Worm (Caenorhabditis elegans): ENCODE results near the gene F15H10.12.

The F15H10.12 gene

DNA sequence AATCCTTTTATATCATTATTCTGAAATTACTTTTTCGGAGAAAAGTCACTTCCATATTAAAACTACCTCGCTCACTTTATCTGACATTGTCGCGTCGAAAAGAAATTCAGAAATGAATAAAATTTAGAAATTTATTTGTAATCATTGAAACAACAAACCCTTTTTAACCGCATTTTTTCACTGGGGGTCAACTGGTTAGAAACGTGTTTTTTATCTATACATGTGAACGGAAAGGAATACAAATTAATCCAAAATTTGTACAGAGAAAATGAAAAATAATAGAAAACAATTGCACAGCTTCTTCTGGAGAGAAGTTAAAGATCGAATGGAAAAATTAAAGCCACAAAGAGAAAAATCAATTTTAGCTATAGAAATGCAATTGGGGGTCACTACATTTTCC lies 18.7 kb upstream of the F15H10.12 start, which contains the start of gene tag-314 (continued):
- no peak for TF ChIP-seq unc-62 (GFP tag; optimal IDR thresholded peaks at IDR 0.05 in 1 of 2)
- TF ChIP-seq unc-62 (tag; optimal IDR thresholded peaks at IDR 0.05), result no peak

DNA sequence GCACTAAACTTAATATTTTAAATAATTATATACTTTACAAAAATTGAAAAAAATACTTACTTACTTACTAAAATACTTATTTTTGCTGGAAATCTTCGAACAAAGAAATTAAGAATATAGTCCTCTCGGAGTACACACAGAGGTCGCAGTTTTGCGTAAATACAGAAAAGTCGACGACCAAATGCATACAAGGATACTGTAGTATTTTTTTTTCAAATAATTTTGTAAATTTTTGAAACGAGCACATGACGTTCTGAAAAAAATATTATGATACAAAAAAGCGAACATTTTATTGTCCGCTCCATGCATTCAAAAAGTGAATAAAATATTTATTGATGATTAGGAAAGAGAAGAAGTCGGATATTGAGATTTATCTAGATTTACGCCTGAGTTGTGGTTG lies 16.4 kb upstream of the F15H10.12 start, which contains the start of gene apc-10:
apc-10 (minus strand) TSS at position 101 of the 400 bp plus-strand sequence.
- TF ChIP-seq saeg-2 (GFP tag; IDR thresholded peaks at IDR 0.05), result no peak
- no peak for TF ChIP-seq mdl-1 (tag; optimal IDR thresholded peaks at IDR 0.05)
- TF ChIP-seq T26A8.4 (GFP tag; IDR thresholded peaks at IDR 0.05), result no peak
- no peak for TF ChIP-seq mdt-29 (GFP tag; IDR thresholded peaks at IDR 0.05)
- no peak for TF ChIP-seq Y5F2A.4 (GFP tag; optimal IDR thresholded peaks at IDR 0.05)
- TF ChIP-seq snpc-4 (tag; optimal IDR thresholded peaks at IDR 0.05), result no peak
- TF ChIP-seq ceh-32 (tag; optimal IDR thresholded peaks at IDR 0.05; ENCODE audit: poor library complexity), result no peak
- TF ChIP-seq nhr-48 (tag; optimal IDR thresholded peaks at IDR 0.05), result no peak
- no peak for TF ChIP-seq zag-1 (tag; optimal IDR thresholded peaks at IDR 0.05)
- TF ChIP-seq daf-16 (GFP tag; optimal IDR thresholded peaks at IDR 0.05), result no peak
- no peak for TF ChIP-seq daf-16 (tag; optimal IDR thresholded peaks at IDR 0.05)
- TF ChIP-seq spr-3 (GFP tag; optimal IDR thresholded peaks at IDR 0.05), result no peak
- no peak for TF ChIP-seq lin-29 (GFP tag; IDR thresholded peaks at IDR 0.05)
- TF ChIP-seq madf-5 (GFP tag; IDR thresholded peaks at IDR 0.05), result no peak
- no peak for TF ChIP-seq daf-19 (GFP tag; conservative IDR thresholded peaks at IDR 0.05)
- TF ChIP-seq spr-1 (tag; optimal IDR thresholded peaks at IDR 0.05), result no peak

- TF ChIP-seq arid-1 (GFP tag; conservative IDR thresholded peaks at IDR 0.05), result no peak
- TF ChIP-seq F44E2.7 (GFP tag; IDR thresholded peaks at IDR 0.05), result no peak
- TF ChIP-seq daf-19 (GFP tag; conservative IDR thresholded peaks at IDR 0.05), result no peak
- no peak for TF ChIP-seq egl-43 (GFP tag; IDR thresholded peaks at IDR 0.05)
- TF ChIP-seq Y105C5A.15 (GFP tag; IDR thresholded peaks at IDR 0.05), result no peak
These were observed 15.2 kb upstream of the F15H10.12 start, which contains the start of gene col-12 for ce11 chrV:10425098-10425497. Gene col-12 (minus strand): TSS chrV:10425198.

DNA sequence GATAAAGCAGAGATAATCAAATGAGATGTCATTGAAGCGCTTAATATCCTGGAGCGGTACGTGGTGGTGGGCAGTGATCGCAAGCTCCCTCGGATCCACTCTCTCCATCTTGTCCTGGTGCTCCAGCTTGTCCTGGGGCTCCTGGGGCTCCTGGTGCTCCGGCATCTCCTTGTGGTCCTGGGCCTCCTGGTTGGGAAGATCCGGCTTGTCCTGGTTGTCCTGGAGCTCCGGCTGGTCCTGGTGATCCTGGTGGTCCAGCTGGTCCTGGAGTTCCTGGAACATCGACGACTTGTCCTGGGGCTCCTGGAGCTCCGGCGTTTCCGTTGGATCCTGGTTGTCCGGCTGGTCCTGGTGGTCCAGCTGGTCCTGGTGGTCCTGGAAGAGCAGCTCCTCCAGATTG lies 14.1 kb upstream of the F15H10.12 start:
- TF ChIP-seq ceh-20 (GFP tag; IDR thresholded peaks at IDR 0.05) (peak; percentile 48; the same call in 1 of the 2 replicates), madf-5 (GFP tag; IDR thresholded peaks at IDR 0.05) (0 out of 4 replicates have a peak, but pooled peaks of 1 of the 2 experiments have one; percentile 51), ctbp-1 (GFP tag; IDR thresholded peaks at IDR 0.05) (peak; percentile 49), set-16 (GFP tag; IDR thresholded peaks at IDR 0.05) (peak; percentile 97)

DNA sequence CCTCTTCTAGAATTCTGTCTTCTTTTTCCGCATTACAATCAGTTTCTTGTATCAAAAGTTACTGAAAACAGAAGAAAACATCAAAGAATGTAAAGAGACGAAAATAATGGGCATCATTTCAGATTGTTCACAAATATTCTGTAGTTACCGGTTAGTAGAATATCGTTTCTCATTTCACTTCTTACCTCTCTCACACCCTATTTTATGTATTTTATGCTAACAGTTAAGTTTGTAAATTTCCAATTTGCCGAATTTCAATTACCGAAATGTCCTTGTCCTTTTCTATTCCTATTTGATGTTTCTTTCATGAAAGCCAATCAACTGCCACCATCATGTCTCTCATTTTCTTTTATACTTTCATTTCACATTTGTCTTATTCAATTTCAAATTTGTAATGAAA lies 13.6 kb upstream of the F15H10.12 start:
- TF ChIP-seq cey-2 (tag; optimal IDR thresholded peaks at IDR 0.05; ENCODE audit: borderline replicate concordance, insufficient read depth), result peak; percentile 4
- TF ChIP-seq skn-1 (tag; optimal IDR thresholded peaks at IDR 0.05), result no peak
- no peak for TF ChIP-seq R02D3.7 (tag; optimal IDR thresholded peaks at IDR 0.05)
- peak; percentile 62; the same call in 1 of the 2 replicates for TF ChIP-seq T26A8.4 (GFP tag; IDR thresholded peaks at IDR 0.05)
- peak in 1 of 2 experiments; percentile 66 for TF ChIP-seq unc-62 (GFP tag; optimal IDR thresholded peaks at IDR 0.05 in 1 of 2)
- TF ChIP-seq unc-62 (tag; optimal IDR thresholded peaks at IDR 0.05), result no peak
- TF ChIP-seq T20F7.1 (GFP tag; optimal IDR thresholded peaks at IDR 0.05), result peak; percentile 6

DNA sequence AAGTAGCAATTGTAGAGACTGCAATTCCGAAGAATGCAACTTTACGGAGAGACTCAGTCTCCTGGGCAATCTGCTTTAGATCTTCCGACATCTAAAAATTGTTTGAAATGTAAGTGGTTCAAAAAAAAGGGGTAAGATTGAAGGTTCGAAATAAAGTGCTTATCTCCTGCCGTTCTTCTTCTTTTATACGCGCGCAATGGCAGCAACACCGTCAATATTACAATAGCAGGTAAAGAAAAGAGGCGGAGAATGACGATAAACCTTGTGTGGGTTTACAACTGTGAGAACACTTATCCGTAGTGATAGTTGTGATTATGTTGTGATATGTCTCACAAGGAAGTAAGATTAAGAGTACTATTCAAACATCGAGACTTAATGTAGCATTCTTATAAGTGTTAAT lies 11.9 kb upstream of the F15H10.12 start, which contains the start of gene col-13:
col-13 (minus strand) TSS at position 101 of the 400 bp plus-strand sequence.
- TF ChIP-seq Y5F2A.4 (GFP tag; optimal IDR thresholded peaks at IDR 0.05), result no peak
- TF ChIP-seq daf-12 (tag; optimal IDR thresholded peaks at IDR 0.05), result no peak
- no peak for TF ChIP-seq ZK337.2 (GFP tag; IDR thresholded peaks at IDR 0.05)
- TF ChIP-seq zip-2 (tag; optimal IDR thresholded peaks at IDR 0.05), result no peak
- no peak for TF ChIP-seq F49E8.2 (tag; optimal IDR thresholded peaks at IDR 0.05; ENCODE audit: borderline replicate concordance)
- no peak for TF ChIP-seq gei-8 (GFP tag; optimal IDR thresholded peaks at IDR 0.05)
- TF ChIP-seq ztf-11 (tag; optimal IDR thresholded peaks at IDR 0.05), result no peak
